Worm (Caenorhabditis elegans) whole organism, L3 larva: ENCODE measurements around the gene C55C3.1.

Experiments
- ZK546.5 ChIP-seq: sonication (generic microtip); optimal IDR thresholded peaks from 2 replicates; lab custom pipeline; 2017; ENCODE audit warnings: missing biosample characterization, missing genetic modification characterization
- ama-1 ChIP-seq: fragments of 150-350 bp; optimal IDR thresholded peaks from 2 replicates; lab custom pipeline; 2018
- ceh-16 ChIP-seq: sonication (generic microtip); optimal IDR thresholded peaks from 2 replicates; lab custom pipeline; 2017; ENCODE audit warnings: missing biosample characterization, missing genetic modification characterization
- ceh-28 ChIP-seq: fragments of 150-350 bp; optimal IDR thresholded peaks from 2 replicates; lab custom pipeline; 2014; ENCODE audit warnings: missing biosample characterization, missing genetic modification reagents, missing genetic modification characterization
- ceh-82 ChIP-seq: fragments of 150-350 bp; optimal IDR thresholded peaks from 2 replicates; lab custom pipeline; 2014; ENCODE audit warnings: missing biosample characterization, missing genetic modification characterization
- ceh-9 ChIP-seq: sonication (generic microtip); optimal IDR thresholded peaks from 2 replicates; lab custom pipeline; 2018; ENCODE audit warnings: missing biosample characterization, missing genetic modification characterization
- daf-12 ChIP-seq: fragments of 150-350 bp; optimal IDR thresholded peaks from 2 replicates; lab custom pipeline; 2014; ENCODE audit warnings: missing biosample characterization, missing genetic modification reagents, missing genetic modification characterization
- egl-27 ChIP-seq: sonication (generic microtip); optimal IDR thresholded peaks from 4 replicates; lab custom pipeline; 2017; ENCODE audit warnings: missing biosample characterization, missing genetic modification reagents, missing genetic modification characterization
- egl-5 ChIP-seq: fragments of 150-350 bp; optimal IDR thresholded peaks from 2 replicates; lab custom pipeline; 2017; ENCODE audit warnings: missing biosample characterization, missing genetic modification reagents, missing genetic modification characterization, inconsistent platforms
- elt-1 ChIP-seq: fragments of 150-350 bp; optimal IDR thresholded peaks from 2 replicates; lab custom pipeline; 2014; ENCODE audit warnings: missing biosample characterization, missing genetic modification characterization
- elt-2 ChIP-seq: sonication (generic microtip); optimal IDR thresholded peaks from 2 replicates; lab custom pipeline; 2016; ENCODE audit warnings: missing genetic modification reagents, mild to moderate bottlenecking, missing genetic modification characterization, missing compliant biosample characterization
- elt-3 ChIP-seq, 3 experiments: fragments of 150-350 bp in 1 of 3; sonication (generic microtip) in 2 of 3; optimal IDR thresholded peaks; 2 replicates in 2 of 3; 4 replicates in 1 of 3; lab custom pipeline; 2014 to 2017; ENCODE audit warnings: missing biosample characterization in 3 of 3, missing genetic modification characterization in 3 of 3
- eor-1 ChIP-seq, 2 experiments: fragments of 150-350 bp; optimal IDR thresholded peaks; 2 replicates each; lab custom pipeline; 2014 to 2018; ENCODE audit warnings: missing biosample characterization in 2 of 2, missing genetic modification characterization in 2 of 2
- fkh-2 ChIP-seq: fragments of 150-350 bp; optimal IDR thresholded peaks from 2 replicates; lab custom pipeline; 2014; ENCODE audit warnings: missing biosample characterization, missing genetic modification reagents, missing genetic modification characterization
- hmg-11 ChIP-seq: sonication (generic microtip); optimal IDR thresholded peaks from 2 replicates; lab custom pipeline; 2016; ENCODE audit warnings: missing genetic modification characterization, missing compliant biosample characterization
- jun-1 ChIP-seq: fragments of 150-350 bp; optimal IDR thresholded peaks from 2 replicates; lab custom pipeline; 2014; ENCODE audit warnings: missing biosample characterization, missing genetic modification reagents, missing genetic modification characterization
- lin-15B ChIP-seq: fragments of 150-350 bp; optimal IDR thresholded peaks from 2 replicates; lab custom pipeline; 2014; ENCODE audit warnings: missing biosample characterization, missing genetic modification characterization
- lsy-12 ChIP-seq: sonication (generic microtip); optimal IDR thresholded peaks from 2 replicates; lab custom pipeline; 2016; ENCODE audit warnings: mild to moderate bottlenecking, missing genetic modification characterization, missing compliant biosample characterization
- nfya-1 ChIP-seq: sonication (generic microtip); optimal IDR thresholded peaks from 2 replicates; lab custom pipeline; 2017; ENCODE audit warnings: missing genetic modification characterization, mild to moderate bottlenecking, missing compliant biosample characterization, antibody characterized with exemption, moderate library complexity; ENCODE audit not compliant: insufficient read depth
- nhr-11 ChIP-seq: fragments of 150-350 bp; optimal IDR thresholded peaks from 2 replicates; lab custom pipeline; 2014; ENCODE audit warnings: missing biosample characterization, missing genetic modification characterization
- nhr-12 ChIP-seq: fragments of 150-350 bp; optimal IDR thresholded peaks from 2 replicates; lab custom pipeline; 2014; ENCODE audit warnings: missing biosample characterization, missing genetic modification characterization
- nhr-23 ChIP-seq: fragments of 150-350 bp; optimal IDR thresholded peaks from 2 replicates; lab custom pipeline; 2014; ENCODE audit warnings: missing biosample characterization, missing genetic modification reagents, missing genetic modification characterization
- nhr-25 ChIP-seq: sonication (generic microtip); optimal IDR thresholded peaks from 2 replicates; lab custom pipeline; 2017; ENCODE audit warnings: missing biosample characterization, missing genetic modification characterization
- nhr-28 ChIP-seq: fragments of 150-350 bp; optimal IDR thresholded peaks from 2 replicates; lab custom pipeline; 2014; ENCODE audit warnings: missing biosample characterization, missing genetic modification characterization
- nhr-67 ChIP-seq: fragments of 150-350 bp; optimal IDR thresholded peaks from 2 replicates; lab custom pipeline; 2014; ENCODE audit warnings: missing biosample characterization, missing genetic modification characterization
- pha-4 ChIP-seq: fragments of 150-350 bp; optimal IDR thresholded peaks from 2 replicates; lab custom pipeline; 2014; ENCODE audit warnings: missing biosample characterization, missing genetic modification reagents, missing genetic modification characterization
- pqm-1 ChIP-seq: fragments of 150-350 bp; optimal IDR thresholded peaks from 2 replicates; lab custom pipeline; 2017; ENCODE audit warnings: missing biosample characterization, missing genetic modification characterization, inconsistent platforms
- sea-2 ChIP-seq: fragments of 150-350 bp; sonication (generic microtip); optimal IDR thresholded peaks from 4 replicates; lab custom pipeline; 2014; ENCODE audit warnings: missing biosample characterization, missing genetic modification reagents, missing genetic modification characterization
- snpc-4 ChIP-seq: fragments of 150-350 bp; optimal IDR thresholded peaks from 2 replicates; lab custom pipeline; 2014; ENCODE audit warnings: missing biosample characterization, missing genetic modification characterization
- tbx-2 ChIP-seq: sonication (generic microtip); optimal IDR thresholded peaks from 2 replicates; lab custom pipeline; 2016; ENCODE audit warnings: mild to moderate bottlenecking, missing genetic modification characterization, missing compliant biosample characterization
- unc-62 ChIP-seq: fragments of 150-350 bp; sonication (generic microtip); optimal IDR thresholded peaks from 4 replicates; lab custom pipeline; 2014; ENCODE audit warnings: missing biosample characterization, missing genetic modification reagents, missing genetic modification characterization
- ztf-11 ChIP-seq: fragments of 150-350 bp; optimal IDR thresholded peaks from 2 replicates; lab custom pipeline; 2014; ENCODE audit warnings: missing biosample characterization, missing genetic modification characterization
- ztf-4 ChIP-seq: fragments of 150-350 bp; optimal IDR thresholded peaks from 2 replicates; lab custom pipeline; 2014; ENCODE audit warnings: missing biosample characterization, missing genetic modification characterization

Gene C55C3.1

ce11 chrIV:5754821-5755220 lies 45.9 kb downstream of the C55C3.1 start:
- TF ChIP-seq egl-5 (tag; lab: Kevin White, UChicago) (no peak), ceh-28 (tag; lab: Kevin White, UChicago) (no peak), ZK546.5 (no peak), hmg-11 (tag; lab: Kevin White, UChicago) (no peak), eor-1 (tag; optimal IDR thresholded peaks at IDR 0.05; lab: Kevin White, UChicago) (no peak), nhr-67 (tag; lab: Kevin White, UChicago) (no peak), nhr-23 (tag; lab: Kevin White, UChicago) (peak; percentile 49), daf-12 (tag; lab: Kevin White, UChicago) (no peak)

ce11 chrIV:5755922-5756321 lies 47.0 kb downstream of the C55C3.1 start:
- TF ChIP-seq jun-1 (tag; lab: Kevin White, UChicago) (peak; percentile 49), pqm-1 (peak; percentile 93), elt-2 (tag; lab: Kevin White, UChicago) (peak; percentile 86), pha-4 (tag; lab: Kevin White, UChicago) (peak; percentile 69), egl-27 (no peak)

- no peak for TF ChIP-seq sea-2 (GFP tag; lab: Kevin White, UChicago)
- TF ChIP-seq lin-15B (tag; lab: Kevin White, UChicago): no peak
- no peak for TF ChIP-seq lsy-12 (tag; lab: Kevin White, UChicago)
- TF ChIP-seq ceh-82: no peak
- no peak for TF ChIP-seq jun-1 (tag; lab: Kevin White, UChicago)
- TF ChIP-seq ceh-9 (tag; lab: Kevin White, UChicago): no peak
- no peak for TF ChIP-seq ztf-4 (tag; lab: Kevin White, UChicago)
- no peak for TF ChIP-seq elt-1 (tag; lab: Kevin White, UChicago)
- TF ChIP-seq ceh-16 (tag; lab: Kevin White, UChicago): no peak
- no peak for TF ChIP-seq ztf-11
- TF ChIP-seq unc-62 (GFP tag; lab: Kevin White, UChicago): no peak
- no peak for TF ChIP-seq egl-5 (tag; lab: Kevin White, UChicago)
- TF ChIP-seq pha-4 (tag; lab: Kevin White, UChicago): no peak
- no peak for TF ChIP-seq nfya-1 (tag; lab: Kevin White, UChicago)
- no peak for TF ChIP-seq pqm-1
- TF ChIP-seq nhr-12 (tag; lab: Kevin White, UChicago): no peak
- no peak for TF ChIP-seq ZK546.5
- no peak for TF ChIP-seq nhr-11 (tag; lab: Kevin White, UChicago)
- TF ChIP-seq elt-3 (tag; optimal IDR thresholded peaks at IDR 0.05; lab: Kevin White, UChicago): no peak
- TF ChIP-seq egl-27: no peak
Observed at ce11 chrIV:5757762-5758161, 48.9 kb downstream of the C55C3.1 start, which contains the start of gene nhr-46. TSS of gene nhr-46 (minus strand) at chrIV:5757862.

- TF ChIP-seq nhr-25 (tag; lab: Kevin White, UChicago) (peak; percentile 13), elt-1 (tag; lab: Kevin White, UChicago) (peak; percentile 88), nhr-28 (tag; lab: Kevin White, UChicago) (no peak), ama-1 (lab: Kevin White, UChicago) (no peak)
Observed at ce11 chrIV:5758695-5759094, 49.8 kb downstream of the C55C3.1 start.

ce11 chrIV:5760656-5761055 lies 51.8 kb downstream of the C55C3.1 start:
- TF ChIP-seq unc-62 (GFP tag; lab: Kevin White, UChicago) (no peak), elt-3 (tag; optimal IDR thresholded peaks at IDR 0.05; lab: Kevin White, UChicago) (no peak), snpc-4 (tag; lab: Kevin White, UChicago) (no peak), tbx-2 (tag; lab: Kevin White, UChicago) (no peak), jun-1 (tag; lab: Kevin White, UChicago) (no peak), ceh-9 (tag; lab: Kevin White, UChicago) (no peak), fkh-2 (tag; lab: Kevin White, UChicago) (no peak)
